Worm (Caenorhabditis elegans): Measurements from ENCODE around the gene twk-5.

The twk-5 gene

ce11 chrII:11469574-11470108 is 15.5 kb downstream of the twk-5 start, which contains the start of gene cisd-1 (continued):
- peak; percentile 49 for TF ChIP-seq mxl-3 (GFP tag; optimal IDR thresholded peaks at IDR 0.05)
- TF ChIP-seq ceh-44 (GFP tag; IDR thresholded peaks at IDR 0.05), result no peak
- TF ChIP-seq php-3 (GFP tag; IDR thresholded peaks at IDR 0.05), result no peak
- no peak for TF ChIP-seq ces-1 (GFP tag; optimal IDR thresholded peaks at IDR 0.05)
- TF ChIP-seq madf-9 (GFP tag; conservative IDR thresholded peaks at IDR 0.05), result no peak
- no peak for TF ChIP-seq R02D3.7 (tag; optimal IDR thresholded peaks at IDR 0.05)
- TF ChIP-seq ama-1 (optimal IDR thresholded peaks at IDR 0.05), result peak; percentile 28
- TF ChIP-seq dmd-8 (GFP tag; IDR thresholded peaks at IDR 0.05), result no peak
- TF ChIP-seq duxl-1 (tag; optimal IDR thresholded peaks at IDR 0.05; ENCODE audit: poor library complexity), result no peak
- TF ChIP-seq nhr-42 (GFP tag; IDR thresholded peaks at IDR 0.05), result no peak
- no peak for TF ChIP-seq mdt-29 (GFP tag; IDR thresholded peaks at IDR 0.05)
- TF ChIP-seq hlh-30 (tag; optimal IDR thresholded peaks at IDR 0.05; ENCODE audit: insufficient read depth), result peak; percentile 13
- peak; percentile 62 for TF ChIP-seq mep-1 (tag; optimal IDR thresholded peaks at IDR 0.05)
- no peak for TF ChIP-seq lsy-2 (tag; optimal IDR thresholded peaks at IDR 0.05)
- no peak for TF ChIP-seq daf-12 (tag; optimal IDR thresholded peaks at IDR 0.05)
- peak; percentile 7 for TF ChIP-seq dve-1 (tag; optimal IDR thresholded peaks at IDR 0.05; ENCODE audit: insufficient read depth)
- no peak for TF ChIP-seq ceh-62 (tag; optimal IDR thresholded peaks at IDR 0.05)
- TF ChIP-seq lin-39 (tag; optimal IDR thresholded peaks at IDR 0.05), result no peak
- TF ChIP-seq ztf-7 (tag; optimal IDR thresholded peaks at IDR 0.05), result no peak
- no peak for TF ChIP-seq lin-29 (GFP tag; IDR thresholded peaks at IDR 0.05)
- TF ChIP-seq hlh-11 (tag; optimal IDR thresholded peaks at IDR 0.05), result peak; percentile 53
- peak; percentile 33; the same call in 1 of the 2 replicates for TF ChIP-seq dmd-6 (GFP tag; IDR thresholded peaks at IDR 0.05)
- no peak for TF ChIP-seq nhr-41 (GFP tag; IDR thresholded peaks at IDR 0.05)
- no peak for TF ChIP-seq ZK337.2 (GFP tag; IDR thresholded peaks at IDR 0.05)
- TF ChIP-seq zag-1 (tag; optimal IDR thresholded peaks at IDR 0.05), result no peak
- TF ChIP-seq nhr-76 (tag; optimal IDR thresholded peaks at IDR 0.05), result no peak
- no peak for TF ChIP-seq F10B5.3 (tag; optimal IDR thresholded peaks at IDR 0.05)
- no peak for TF ChIP-seq Y5F2A.4 (GFP tag; optimal IDR thresholded peaks at IDR 0.05)
- no peak for TF ChIP-seq F26F4.8 (GFP tag; conservative IDR thresholded peaks at IDR 0.05)
- TF ChIP-seq cey-2 (tag; optimal IDR thresholded peaks at IDR 0.05; ENCODE audit: borderline replicate concordance, insufficient read depth), result no peak
- TF ChIP-seq sdz-12 (GFP tag; optimal IDR thresholded peaks at IDR 0.05), result no peak
- TF ChIP-seq snpc-1.2 (GFP tag; IDR thresholded peaks at IDR 0.05), result no peak
- TF ChIP-seq pqm-1 (tag; optimal IDR thresholded peaks at IDR 0.05), result peak; percentile 45

- no peak for TF ChIP-seq fkh-10 (GFP tag; optimal IDR thresholded peaks at IDR 0.05)
- no peak for TF ChIP-seq egl-43 (GFP tag; IDR thresholded peaks at IDR 0.05)
- no peak for TF ChIP-seq lir-3 (tag; optimal IDR thresholded peaks at IDR 0.05)
- no peak for TF ChIP-seq dpl-1 (GFP tag; optimal IDR thresholded peaks at IDR 0.05)
- no peak for TF ChIP-seq lin-15B (tag; optimal IDR thresholded peaks at IDR 0.05)
- TF ChIP-seq gei-8 (GFP tag; optimal IDR thresholded peaks at IDR 0.05), result no peak
- no peak for TF ChIP-seq zip-2 (tag; optimal IDR thresholded peaks at IDR 0.05)
- TF ChIP-seq nhr-28 (tag; optimal IDR thresholded peaks at IDR 0.05), result no peak
- no peak for TF ChIP-seq saeg-2 (GFP tag; IDR thresholded peaks at IDR 0.05)
- no peak for TF ChIP-seq hif-1 (tag; optimal IDR thresholded peaks at IDR 0.05)
- TF ChIP-seq fos-1 (tag; optimal IDR thresholded peaks at IDR 0.05), result no peak
- no peak for TF ChIP-seq ceh-28 (tag; optimal IDR thresholded peaks at IDR 0.05)
- TF ChIP-seq snpc-4 (tag; optimal IDR thresholded peaks at IDR 0.05), result no peak
- TF ChIP-seq nhr-237 (tag; optimal IDR thresholded peaks at IDR 0.05), result no peak
- TF ChIP-seq zfp-2 (tag; optimal IDR thresholded peaks at IDR 0.05), result no peak
- no peak for TF ChIP-seq zfp-3 (GFP tag; conservative IDR thresholded peaks at IDR 0.05)
Measured at ce11 chrII:11467541-11467940, 17.6 kb downstream of the twk-5 start, which contains the start of gene klp-17. klp-17 (minus strand) TSS chrII:11467641.
